Fruit fly (Drosophila melanogaster) whole organism, prepupa: ENCODE measurements around the gene CG4408.

Source experiments
- Hr38 ChIP-seq: sonication (Bioruptor generic); optimal IDR thresholded peaks from 2 replicates; lab custom pipeline; 2016; ENCODE audit warnings: missing biosample characterization, missing genetic modification characterization
- spab ChIP-seq: fragments of 200-800 bp; sonication (Bioruptor generic); optimal IDR thresholded peaks from 2 replicates; lab custom pipeline; 2017; ENCODE audit warnings: missing biosample characterization, mild to moderate bottlenecking, missing genetic modification characterization, missing genetic modification reagents

- TF ChIP-seq spab (no peak), Hr38 (GFP tag; lab: Kevin White, UChicago) (no peak)
These were observed 9.2 kb upstream of the CG4408 start, which contains the start of gene CG42827 for dm6 chr3R:23372624-23373023.
